Worm (Caenorhabditis elegans) whole organism, early embryonic: ENCODE measurements around the gene Y39B6A.33.
"Not testable (repeated sequence)": the region's sequence is repeated elsewhere in the genome, so short reads cannot be mapped to it uniquely, and the experiment has no call there.

Experiments used
- ceh-36 ChIP-seq: sonication (generic microtip); optimal IDR thresholded peaks from 2 replicates; lab custom pipeline; 2016; ENCODE audit warnings: missing genetic modification characterization, inconsistent platforms, missing compliant biosample characterization
- ets-7 ChIP-seq: sonication (generic microtip); optimal IDR thresholded peaks from 2 replicates; lab custom pipeline; 2016; ENCODE audit warnings: missing genotype, missing genetic modification characterization, missing compliant biosample characterization
- hnd-1 ChIP-seq: sonication (generic microtip); optimal IDR thresholded peaks from 2 replicates; lab custom pipeline; 2016; ENCODE audit warnings: missing genetic modification characterization, missing compliant biosample characterization
- pes-1 ChIP-seq: fragments of 200-800 bp; sonication (Bioruptor generic); IDR thresholded peaks from 2 replicates; pipeline ENCODE4 v1.3.6; 2022; ENCODE audit warnings: missing genetic modification reagents, missing genetic modification characterization, missing compliant biosample characterization

DNA sequence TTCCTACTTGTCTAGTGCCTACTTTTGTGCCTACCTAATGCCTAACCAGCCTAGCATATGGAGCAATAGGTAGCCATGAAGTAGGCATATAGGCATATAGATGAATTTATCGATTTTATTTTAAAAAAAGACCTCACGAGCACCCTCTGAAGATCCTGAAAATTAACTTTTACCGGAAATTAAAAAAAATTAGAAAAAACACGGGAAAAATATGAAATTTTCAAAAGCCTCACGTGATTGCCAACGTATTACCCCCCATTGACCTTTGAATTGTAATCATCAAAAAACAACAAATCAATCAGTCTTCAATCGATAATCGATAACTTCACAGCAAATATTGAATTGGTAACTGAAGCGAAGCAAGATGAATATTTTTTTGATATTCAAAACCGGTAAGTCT lies 12.5 kb downstream of the Y39B6A.33 start, which contains the start of gene Y39B6A.30:
- TF ChIP-seq ceh-36 (tag; lab: Kevin White, UChicago); ets-7 (tag; lab: Kevin White, UChicago); hnd-1 (tag; lab: Kevin White, UChicago); pes-1 (GFP tag; lab: Robert Waterston, UW): not testable (repeated sequence)
